Fruit fly (Drosophila melanogaster) whole organism, adult: ENCODE data around the gene Lint-O.

Experiments used
- CG11617 ChIP-seq: fragments of 200-800 bp; sonication (Bioruptor generic); optimal IDR thresholded peaks from 2 replicates; lab custom pipeline; 2017; ENCODE audit warnings: mild to moderate bottlenecking, missing biosample characterization, missing genetic modification reagents, missing genetic modification characterization
- CG12768 ChIP-seq: fragments of 200-800 bp; sonication (Bioruptor generic); optimal IDR thresholded peaks from 2 replicates; lab custom pipeline; 2017; ENCODE audit warnings: missing biosample characterization, missing genetic modification characterization, mild to moderate bottlenecking, moderate library complexity, missing genetic modification reagents
- CG14711 ChIP-seq: fragments of 200-800 bp; sonication (Bioruptor generic); optimal IDR thresholded peaks from 2 replicates; lab custom pipeline; 2018; ENCODE audit warnings: missing biosample characterization, mild to moderate bottlenecking, missing genetic modification characterization, moderate library complexity
- CG33017 ChIP-seq: fragments of 200-800 bp; sonication (Bioruptor generic); optimal IDR thresholded peaks from 2 replicates; lab custom pipeline; 2018; ENCODE audit warnings: missing biosample characterization, mild to moderate bottlenecking, missing genetic modification characterization, moderate library complexity
- CG5204 ChIP-seq: fragments of 200-800 bp; sonication (Bioruptor generic); optimal IDR thresholded peaks from 2 replicates; lab custom pipeline; 2016; ENCODE audit warnings: missing biosample characterization, missing genetic modification characterization
- CG7045 ChIP-seq: fragments of 200-800 bp; sonication (Bioruptor generic); optimal IDR thresholded peaks from 2 replicates; lab custom pipeline; 2017; ENCODE audit warnings: missing biosample characterization, mild to moderate bottlenecking, missing genetic modification characterization
- Hr96 ChIP-seq: fragments of 200-800 bp; sonication (Bioruptor generic); optimal IDR thresholded peaks from 2 replicates; lab custom pipeline; 2016; ENCODE audit warnings: missing biosample characterization, missing genetic modification characterization
- Mnt ChIP-seq: fragments of 200-800 bp; sonication (Bioruptor generic); optimal IDR thresholded peaks from 2 replicates; lab custom pipeline; 2016; ENCODE audit warnings: missing biosample characterization, mild to moderate bottlenecking, missing genetic modification characterization
- bab1 ChIP-seq: fragments of 200-800 bp; sonication (Bioruptor generic); optimal IDR thresholded peaks from 3 replicates; lab custom pipeline; 2019; ENCODE audit warnings: missing biosample characterization, mild to moderate bottlenecking, missing genetic modification characterization, moderate library complexity
- cic ChIP-seq: fragments of 200-800 bp; sonication (Bioruptor generic); optimal IDR thresholded peaks from 2 replicates; lab custom pipeline; 2017; ENCODE audit warnings: missing biosample characterization, mild to moderate bottlenecking, missing genetic modification characterization, moderate library complexity
- cnc ChIP-seq, 2 experiments: fragments of >200 bp; optimal IDR thresholded peaks; 2 replicates each; lab custom pipeline; 2017
- kay ChIP-seq: fragments of 200-800 bp; sonication (Bioruptor generic); peaks from one replicate; lab custom pipeline; 2016; ENCODE audit warnings: missing biosample characterization, missing genetic modification characterization, borderline replicate concordance
- pad ChIP-seq: fragments of 200-800 bp; sonication (Bioruptor generic); optimal IDR thresholded peaks from 3 replicates; lab custom pipeline; 2017; ENCODE audit warnings: missing biosample characterization, missing genetic modification characterization, mild to moderate bottlenecking, moderate library complexity, missing genetic modification reagents
- tj ChIP-seq: fragments of 200-800 bp; sonication (Bioruptor generic); optimal IDR thresholded peaks from 3 replicates; lab custom pipeline; 2017; ENCODE audit warnings: missing biosample characterization, mild to moderate bottlenecking, missing genetic modification characterization, moderate library complexity

DNA sequence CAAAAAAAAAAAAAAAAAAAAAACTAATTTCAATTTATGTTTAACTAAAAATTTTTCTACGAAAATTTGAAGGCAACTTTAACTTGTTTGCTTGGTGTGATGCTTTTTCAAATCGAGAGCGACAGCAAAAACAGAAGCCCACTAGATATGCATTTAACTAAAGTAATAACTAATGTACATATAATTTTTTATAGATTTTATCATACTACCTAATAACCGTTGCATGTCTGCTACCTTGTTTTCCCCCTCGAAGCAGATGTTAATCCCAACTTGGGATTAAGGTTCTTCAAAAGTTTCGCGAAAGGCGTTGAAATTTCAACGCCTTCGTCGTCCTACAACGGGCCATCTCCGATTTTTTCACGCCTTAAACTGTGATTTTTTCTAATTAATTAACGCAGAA is 15.7 kb upstream of the Lint-O start, which contains the start of gene CG2652:
- TF ChIP-seq CG7045, result no peak
- TF ChIP-seq kay (GFP tag; lab: Kevin White, UChicago), result no peak
- TF ChIP-seq CG5204 (GFP tag; lab: Kevin White, UChicago), result no peak
- TF ChIP-seq CG11617, result no peak
- no peak for TF ChIP-seq Mnt (GFP tag; lab: Kevin White, UChicago)
- no peak for TF ChIP-seq CG12768 (GFP tag; lab: Kevin White, UChicago)
- no peak for TF ChIP-seq pad (GFP tag; lab: Kevin White, UChicago)
- no peak for TF ChIP-seq bab1 (GFP tag; lab: Kevin White, UChicago)
- TF ChIP-seq tj (GFP tag; lab: Kevin White, UChicago), result no peak
- no peak for TF ChIP-seq CG14711 (tag; lab: Kevin White, UChicago)
- TF ChIP-seq Hr96 (GFP tag; lab: Kevin White, UChicago), result no peak
- TF ChIP-seq CG33017, result no peak
- TF ChIP-seq cic (GFP tag; lab: Kevin White, UChicago), result no peak
- no peak for TF ChIP-seq cnc (optimal IDR thresholded peaks at IDR 0.05; lab: Kevin White, UChicago)
